Worm (Caenorhabditis elegans) whole organism, L3 larva: Measurements from ENCODE around the gene K11H3.5.

Experiments
- ama-1 ChIP-seq: fragments of 150-350 bp; optimal IDR thresholded peaks from 2 replicates; lab custom pipeline; 2018
- fos-1 ChIP-seq: fragments of 150-350 bp; optimal IDR thresholded peaks from 2 replicates; lab custom pipeline; 2014; ENCODE audit warnings: missing biosample characterization, missing genetic modification characterization

DNA sequence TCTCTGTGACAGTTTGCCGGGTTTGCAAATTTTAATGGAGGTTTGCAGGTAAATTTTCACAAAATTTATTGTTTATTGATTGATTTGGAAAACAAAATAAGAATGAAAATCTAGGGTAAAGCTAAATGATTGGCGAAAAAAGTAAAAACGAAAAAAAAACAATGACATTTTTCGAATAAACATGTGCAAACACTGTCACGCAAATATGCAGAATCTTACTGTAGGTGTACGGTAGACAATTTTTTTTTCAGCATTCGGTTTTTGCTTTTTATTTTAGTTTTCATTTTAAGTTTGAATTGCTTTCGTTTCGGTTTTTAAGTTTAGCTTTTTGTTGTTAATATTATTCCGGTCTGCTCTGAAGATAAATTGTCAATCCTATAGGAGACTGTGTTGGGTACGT lies 25.7 kb upstream of the K11H3.5 start:
- TF ChIP-seq ama-1 (lab: Kevin White, UChicago) (no peak), fos-1 (tag; lab: Kevin White, UChicago) (no peak)
